Worm (Caenorhabditis elegans): ENCODE results near the gene C30H6.5.

- no peak for TF ChIP-seq C06A6.2 (GFP tag; conservative IDR thresholded peaks at IDR 0.05)
- TF ChIP-seq ccch-3 (GFP tag; optimal IDR thresholded peaks at IDR 0.05): no peak
- no peak for TF ChIP-seq rec-8 (tag; optimal IDR thresholded peaks at IDR 0.05)
- no peak for TF ChIP-seq ceh-27 (GFP tag; optimal IDR thresholded peaks at IDR 0.05)
These were observed 35.9 kb downstream of the C30H6.5 start, which contains the start of gene T02D1.9 for ce11 chrIV:17407491-17407890.
